Worm (Caenorhabditis elegans) whole organism, L2 larva: ENCODE measurements around the gene srxa-12.

Experiments used
- C34F6.9 ChIP-seq: fragments of 150-350 bp; optimal IDR thresholded peaks from 2 replicates; lab custom pipeline; 2014; ENCODE audit warnings: missing biosample characterization, missing genetic modification characterization
- F13H6.1 ChIP-seq: sonication (generic microtip); optimal IDR thresholded peaks from 2 replicates; lab custom pipeline; 2016; ENCODE audit warnings: missing genetic modification characterization, missing compliant biosample characterization
- R02D3.7 ChIP-seq: fragments of 150-350 bp; optimal IDR thresholded peaks from 2 replicates; lab custom pipeline; 2014; ENCODE audit warnings: missing biosample characterization, missing genetic modification characterization
- Y55F3AM.14 ChIP-seq: fragments of 200-800 bp; sonication (Bioruptor generic); optimal IDR thresholded peaks from 2 replicates; lab custom pipeline; 2018; ENCODE audit warnings: mild to moderate bottlenecking, missing genetic modification characterization, missing compliant biosample characterization
- ZK546.5 ChIP-seq: sonication (generic microtip); optimal IDR thresholded peaks from 2 replicates; lab custom pipeline; 2017; ENCODE audit warnings: missing biosample characterization, missing genetic modification characterization
- alr-1 ChIP-seq: fragments of 150-350 bp; optimal IDR thresholded peaks from 2 replicates; lab custom pipeline; 2014; ENCODE audit warnings: missing biosample characterization, missing genetic modification characterization
- ama-1 ChIP-seq: fragments of 150-350 bp; optimal IDR thresholded peaks from 2 replicates; lab custom pipeline; 2018; ENCODE audit warnings: inconsistent platforms
- blmp-1 ChIP-seq: sonication (generic microtip); optimal IDR thresholded peaks from 2 replicates; lab custom pipeline; 2017; ENCODE audit warnings: missing genetic modification characterization, mild to moderate bottlenecking, missing compliant biosample characterization, antibody characterized with exemption, moderate library complexity; ENCODE audit not compliant: insufficient read depth
- ceh-16 ChIP-seq: fragments of 150-350 bp; optimal IDR thresholded peaks from 2 replicates; lab custom pipeline; 2014; ENCODE audit warnings: missing biosample characterization, missing genetic modification characterization
- crh-2 ChIP-seq: sonication (generic microtip); optimal IDR thresholded peaks from 2 replicates; lab custom pipeline; 2017; ENCODE audit warnings: missing biosample characterization, missing genetic modification characterization
- dmd-4 ChIP-seq: sonication (generic microtip); optimal IDR thresholded peaks from 2 replicates; lab custom pipeline; 2017; ENCODE audit warnings: missing biosample characterization, missing genetic modification characterization
- elt-3 ChIP-seq: sonication (generic microtip); optimal IDR thresholded peaks from 2 replicates; lab custom pipeline; 2017; ENCODE audit warnings: missing biosample characterization, missing genetic modification characterization
- fos-1 ChIP-seq: fragments of 150-350 bp; optimal IDR thresholded peaks from 2 replicates; lab custom pipeline; 2014; ENCODE audit warnings: missing biosample characterization, missing genetic modification characterization
- gmeb-1 ChIP-seq: fragments of 150-350 bp; optimal IDR thresholded peaks from 2 replicates; lab custom pipeline; 2014; ENCODE audit warnings: missing biosample characterization, missing genetic modification characterization
- lin-11 ChIP-seq: fragments of 150-350 bp; sonication (generic microtip); optimal IDR thresholded peaks from 2 replicates; lab custom pipeline; 2014; ENCODE audit warnings: missing biosample characterization, missing genetic modification characterization, inconsistent platforms, mixed read lengths
- lin-13 ChIP-seq: fragments of 150-350 bp; optimal IDR thresholded peaks from 2 replicates; lab custom pipeline; 2014; ENCODE audit warnings: missing biosample characterization, missing genetic modification reagents, missing genetic modification characterization
- mab-5 ChIP-seq: fragments of 150-350 bp; optimal IDR thresholded peaks from 2 replicates; lab custom pipeline; 2014; ENCODE audit warnings: missing biosample characterization, missing genetic modification characterization
- mbf-1 ChIP-seq: sonication (generic microtip); optimal IDR thresholded peaks from 2 replicates; lab custom pipeline; 2017; ENCODE audit warnings: missing biosample characterization, missing genetic modification characterization
- nhr-11 ChIP-seq: fragments of 150-350 bp; optimal IDR thresholded peaks from 2 replicates; lab custom pipeline; 2014; ENCODE audit warnings: missing biosample characterization, missing genetic modification characterization
- nhr-21 ChIP-seq: fragments of 150-350 bp; optimal IDR thresholded peaks from 2 replicates; lab custom pipeline; 2014; ENCODE audit warnings: missing biosample characterization, missing genetic modification characterization
- nhr-23 ChIP-seq: fragments of 150-350 bp; optimal IDR thresholded peaks from 2 replicates; lab custom pipeline; 2014; ENCODE audit warnings: missing biosample characterization, missing genetic modification reagents, missing genetic modification characterization
- nhr-237 ChIP-seq: fragments of 150-350 bp; optimal IDR thresholded peaks from 2 replicates; lab custom pipeline; 2014; ENCODE audit warnings: missing biosample characterization, missing genetic modification characterization
- nhr-25 ChIP-seq: fragments of 150-350 bp; sonication (generic microtip); optimal IDR thresholded peaks from 3 replicates; lab custom pipeline; 2014; ENCODE audit warnings: missing biosample characterization, missing genetic modification characterization
- nhr-6 ChIP-seq: fragments of 150-350 bp; optimal IDR thresholded peaks from 2 replicates; lab custom pipeline; 2014; ENCODE audit warnings: missing biosample characterization, missing genetic modification characterization
- nhr-77 ChIP-seq: fragments of 150-350 bp; optimal IDR thresholded peaks from 2 replicates; lab custom pipeline; 2014; ENCODE audit warnings: missing biosample characterization, missing genetic modification characterization
- sem-4 ChIP-seq: fragments of 150-350 bp; optimal IDR thresholded peaks from 2 replicates; lab custom pipeline; 2014; ENCODE audit warnings: missing biosample characterization, missing genetic modification reagents, missing genetic modification characterization
- skn-1 ChIP-seq: sonication (generic microtip); optimal IDR thresholded peaks from 2 replicates; lab custom pipeline; 2017; ENCODE audit warnings: missing biosample characterization, missing genetic modification characterization
- sma-3 ChIP-seq: sonication (generic microtip); optimal IDR thresholded peaks from 2 replicates; lab custom pipeline; 2016; ENCODE audit warnings: missing genetic modification reagents, missing genetic modification characterization, missing compliant biosample characterization
- sma-9 ChIP-seq, 2 experiments: fragments of 150-350 bp in 1 of 2; sonication (generic microtip) in 1 of 2; optimal IDR thresholded peaks; 2 replicates each; lab custom pipeline; 2014 to 2016; ENCODE audit warnings: missing genetic modification characterization in 2 of 2, mild to moderate bottlenecking in 1 of 2, missing biosample characterization in 1 of 2, missing compliant biosample characterization in 1 of 2, missing genetic modification reagents in 1 of 2, moderate library complexity in 1 of 2
- unc-55 ChIP-seq: fragments of 150-350 bp; sonication (generic microtip); optimal IDR thresholded peaks from 3 replicates; lab custom pipeline; 2014; ENCODE audit warnings: missing biosample characterization, missing genetic modification reagents, missing genetic modification characterization
- unc-62 ChIP-seq: fragments of 150-350 bp; optimal IDR thresholded peaks from 2 replicates; lab custom pipeline; 2014; ENCODE audit warnings: missing biosample characterization, missing genetic modification reagents, missing genetic modification characterization
- zag-1 ChIP-seq: fragments of 150-350 bp; optimal IDR thresholded peaks from 2 replicates; lab custom pipeline; 2014; ENCODE audit warnings: missing biosample characterization, missing genetic modification characterization
- ztf-1 ChIP-seq: fragments of 200-800 bp; sonication (Bioruptor generic); conservative IDR thresholded peaks from 2 replicates; pipeline ENCODE4 v1.3.6; 2022; ENCODE audit warnings: missing genetic modification characterization, missing compliant biosample characterization
- ztf-4 ChIP-seq: fragments of 150-350 bp; optimal IDR thresholded peaks from 2 replicates; lab custom pipeline; 2014; ENCODE audit warnings: missing biosample characterization, missing genetic modification characterization

Gene srxa-12

ce11 chrV:13923851-13924250 lies 2.6 kb upstream of the srxa-12 start, which contains the start of gene srxa-11:
Gene srxa-11, plus strand, starts transcription at chrV:13924151.
- TF ChIP-seq sma-3 (GFP tag; lab: Kevin White, UChicago) (no peak), nhr-6 (tag; lab: Kevin White, UChicago) (no peak), lin-13 (no peak), nhr-21 (no peak), crh-2 (tag; lab: Kevin White, UChicago) (no peak), nhr-23 (no peak), R02D3.7 (tag; lab: Kevin White, UChicago) (no peak), ztf-4 (tag; lab: Kevin White, UChicago) (no peak), nhr-11 (no peak), nhr-77 (tag; lab: Kevin White, UChicago) (no peak), skn-1 (tag; lab: Kevin White, UChicago) (no peak), zag-1 (tag; lab: Kevin White, UChicago) (no peak), fos-1 (tag; lab: Kevin White, UChicago) (no peak), gmeb-1 (no peak), ZK546.5 (tag; lab: Kevin White, UChicago) (no peak), F13H6.1 (tag; lab: Kevin White, UChicago) (no peak), ztf-1 (no peak), lin-11 (no peak), mbf-1 (no peak)

ce11 chrV:13929503-13929902 lies 3.0 kb downstream of the srxa-12 start, which contains the start of gene srxa-13:
Gene srxa-13, plus strand, starts transcription at chrV:13929803.
- TF ChIP-seq ama-1 (lab: Kevin White, UChicago): no peak
- no peak for TF ChIP-seq nhr-6 (tag; lab: Kevin White, UChicago)
- TF ChIP-seq ceh-16 (tag; lab: Kevin White, UChicago): no peak
- no peak for TF ChIP-seq fos-1 (tag; lab: Kevin White, UChicago)
- no peak for TF ChIP-seq dmd-4 (tag; lab: Kevin White, UChicago)
- no peak for TF ChIP-seq ztf-1
- no peak for TF ChIP-seq Y55F3AM.14
- TF ChIP-seq R02D3.7 (tag; lab: Kevin White, UChicago): no peak
- TF ChIP-seq mbf-1: no peak
- no peak for TF ChIP-seq lin-11
- TF ChIP-seq nhr-237 (tag; lab: Kevin White, UChicago): no peak
- TF ChIP-seq blmp-1 (tag; lab: Kevin White, UChicago): no peak
- TF ChIP-seq mab-5: no peak

- TF ChIP-seq nhr-25 (tag; lab: Kevin White, UChicago): no peak
- TF ChIP-seq skn-1 (tag; lab: Kevin White, UChicago): no peak
- TF ChIP-seq unc-62 (GFP tag; lab: Kevin White, UChicago): no peak
- no peak for TF ChIP-seq ZK546.5 (tag; lab: Kevin White, UChicago)
- no peak for TF ChIP-seq blmp-1 (tag; lab: Kevin White, UChicago)
- TF ChIP-seq ceh-16 (tag; lab: Kevin White, UChicago): no peak
- TF ChIP-seq dmd-4 (tag; lab: Kevin White, UChicago): no peak
Measured at ce11 chrV:13931225-13931624, 4.7 kb downstream of the srxa-12 start, which contains the start of gene C06B3.16. Gene C06B3.16, plus strand, starts transcription at chrV:13931525.

ce11 chrV:13931952-13932351 lies 5.5 kb downstream of the srxa-12 start:
- TF ChIP-seq nhr-77 (tag; lab: Kevin White, UChicago) (no peak), nhr-21 (no peak), nhr-25 (tag; lab: Kevin White, UChicago) (no peak), C34F6.9 (tag; lab: Kevin White, UChicago) (no peak)

- TF ChIP-seq sem-4 (tag; lab: Kevin White, UChicago): no peak
- no peak for TF ChIP-seq sma-9 (GFP tag; optimal IDR thresholded peaks at IDR 0.05; lab: Kevin White, UChicago)
- TF ChIP-seq sma-9 (tag; optimal IDR thresholded peaks at IDR 0.05; lab: Kevin White, UChicago): no peak
Measured at ce11 chrV:13934545-13934944, 8.0 kb downstream of the srxa-12 start, which contains the start of gene R10D12.1. Gene R10D12.1, minus strand, starts transcription at chrV:13934645.

- TF ChIP-seq nhr-25 (tag; lab: Kevin White, UChicago): no peak
- no peak for TF ChIP-seq unc-55 (GFP tag; lab: Kevin White, UChicago)
- no peak for TF ChIP-seq nhr-11
- no peak for TF ChIP-seq unc-62 (GFP tag; lab: Kevin White, UChicago)
- TF ChIP-seq ceh-16 (tag; lab: Kevin White, UChicago): no peak
- no peak for TF ChIP-seq fos-1 (tag; lab: Kevin White, UChicago)
- no peak for TF ChIP-seq elt-3 (tag; lab: Kevin White, UChicago)
- TF ChIP-seq mab-5: no peak
- no peak for TF ChIP-seq alr-1 (tag; lab: Kevin White, UChicago)
- no peak for TF ChIP-seq skn-1 (tag; lab: Kevin White, UChicago)
Measured at ce11 chrV:13935423-13935822, 8.9 kb downstream of the srxa-12 start.
